Worm (Caenorhabditis elegans) whole organism, young adult: ENCODE data around the gene let-767.

ENCODE experiments used
- B0261.1 ChIP-seq: sonication (generic microtip); optimal IDR thresholded peaks from 2 replicates; lab custom pipeline; 2016; ENCODE audit warnings: mild to moderate bottlenecking, missing genetic modification characterization, moderate library complexity, missing compliant biosample characterization
- B0336.3 ChIP-seq: fragments of 200-800 bp; sonication (Bioruptor generic); IDR thresholded peaks from 2 replicates; pipeline ENCODE4 v1.3.6; 2022; ENCODE audit warnings: missing genetic modification characterization, missing compliant biosample characterization
- F33H1.4 ChIP-seq: fragments of 200-800 bp; sonication (Bioruptor generic); IDR thresholded peaks from 2 replicates; pipeline ENCODE4 v1.3.6; 2022; ENCODE audit warnings: missing genetic modification reagents, missing genetic modification characterization, missing compliant biosample characterization
- F37B4.10 ChIP-seq: fragments of 200-800 bp; sonication (Bioruptor generic); IDR thresholded peaks from 2 replicates; pipeline ENCODE4 v1.3.6; 2022; ENCODE audit warnings: missing genetic modification characterization, missing compliant biosample characterization
- F39B2.1 ChIP-seq: fragments of 200-800 bp; sonication (Bioruptor generic); IDR thresholded peaks from 2 replicates; pipeline ENCODE4 v1.3.6; 2022; ENCODE audit warnings: missing genetic modification reagents, missing genetic modification characterization, missing compliant biosample characterization
- F55B11.4 ChIP-seq: sonication (generic microtip); optimal IDR thresholded peaks from 2 replicates; lab custom pipeline; 2016; ENCODE audit warnings: missing compliant biosample characterization, missing genetic modification characterization, borderline replicate concordance; ENCODE audit not compliant: insufficient read depth
- K12H6.12 ChIP-seq: fragments of 200-800 bp; sonication (Bioruptor generic); optimal IDR thresholded peaks from 2 replicates; lab custom pipeline; 2018; ENCODE audit warnings: mild to moderate bottlenecking, missing genetic modification characterization, missing compliant biosample characterization
- T26A5.8 ChIP-seq: sonication (generic microtip); optimal IDR thresholded peaks from 2 replicates; lab custom pipeline; 2016; ENCODE audit warnings: missing genetic modification characterization, missing compliant biosample characterization
- Y53F4B.3 ChIP-seq: fragments of 200-800 bp; sonication (Bioruptor generic); IDR thresholded peaks from 2 replicates; pipeline ENCODE4 v1.3.6; 2022; ENCODE audit warnings: missing genetic modification reagents, missing genetic modification characterization, missing compliant biosample characterization
- Y56A3A.18 ChIP-seq: fragments of 200-800 bp; sonication (Bioruptor generic); IDR thresholded peaks from 2 replicates; pipeline ENCODE4 v1.3.6; 2022; ENCODE audit warnings: missing genetic modification reagents, missing genetic modification characterization, missing compliant biosample characterization
- Y95B8A.8 ChIP-seq: fragments of 200-800 bp; sonication (Bioruptor generic); IDR thresholded peaks from 2 replicates; pipeline ENCODE4 v1.3.6; 2022; ENCODE audit warnings: missing genetic modification reagents, missing genetic modification characterization, missing compliant biosample characterization
- ZK185.1 ChIP-seq: sonication (generic microtip); optimal IDR thresholded peaks from 2 replicates; lab custom pipeline; 2016; ENCODE audit warnings: mild to moderate bottlenecking, missing genetic modification characterization, missing compliant biosample characterization; ENCODE audit not compliant: poor library complexity, severe bottlenecking
- aptf-2 ChIP-seq: fragments of 200-800 bp; sonication (Bioruptor generic); conservative IDR thresholded peaks from 2 replicates; pipeline ENCODE4 v1.3.6; 2022; ENCODE audit warnings: missing genetic modification reagents, missing genetic modification characterization, missing compliant biosample characterization
- atf-7 ChIP-seq: sonication (generic microtip); optimal IDR thresholded peaks from 2 replicates; lab custom pipeline; 2017; ENCODE audit warnings: mild to moderate bottlenecking, missing genetic modification characterization, missing compliant biosample characterization
- athp-1 ChIP-seq: sonication (generic microtip); optimal IDR thresholded peaks from 2 replicates; lab custom pipeline; 2017; ENCODE audit warnings: mild to moderate bottlenecking, missing genetic modification characterization, missing compliant biosample characterization
- attf-6 ChIP-seq: fragments of 200-800 bp; sonication (Bioruptor generic); IDR thresholded peaks from 2 replicates; pipeline ENCODE4 v1.3.6; 2022; ENCODE audit warnings: missing genetic modification reagents, missing genetic modification characterization, missing compliant biosample characterization
- ceh-100 ChIP-seq: fragments of 200-800 bp; sonication (Bioruptor generic); IDR thresholded peaks from 2 replicates; pipeline ENCODE4 v1.3.6; 2022; ENCODE audit warnings: missing genetic modification reagents, missing genetic modification characterization, missing compliant biosample characterization
- ceh-40 ChIP-seq: fragments of 200-800 bp; sonication (Bioruptor generic); IDR thresholded peaks from 2 replicates; pipeline ENCODE4 v1.3.6; 2022; ENCODE audit warnings: missing genetic modification characterization, missing compliant biosample characterization
- ceh-79 ChIP-seq: sonication (generic microtip); optimal IDR thresholded peaks from 2 replicates; lab custom pipeline; 2017; ENCODE audit warnings: mild to moderate bottlenecking, missing genetic modification characterization, missing compliant biosample characterization
- dpff-1 ChIP-seq: sonication (generic microtip); optimal IDR thresholded peaks from 2 replicates; lab custom pipeline; 2017; ENCODE audit warnings: mild to moderate bottlenecking, missing genetic modification characterization, missing compliant biosample characterization
- dpl-1 ChIP-seq: fragments of 150-350 bp; optimal IDR thresholded peaks from 2 replicates; lab custom pipeline; 2014; ENCODE audit warnings: missing biosample characterization, missing genetic modification reagents, missing genetic modification characterization
- efl-1 ChIP-seq: fragments of 150-350 bp; optimal IDR thresholded peaks from 2 replicates; lab custom pipeline; 2014; ENCODE audit warnings: missing biosample characterization, missing genetic modification reagents, missing genetic modification characterization
- egl-18 ChIP-seq: fragments of 200-800 bp; sonication (Bioruptor generic); IDR thresholded peaks from 2 replicates; pipeline ENCODE4 v1.3.6; 2022; ENCODE audit warnings: missing genetic modification reagents, missing genetic modification characterization, missing compliant biosample characterization
- ets-4 ChIP-seq: fragments of 200-800 bp; sonication (Bioruptor generic); optimal IDR thresholded peaks from 2 replicates; lab custom pipeline; 2018; ENCODE audit warnings: mild to moderate bottlenecking, missing genetic modification characterization, missing compliant biosample characterization
- him-1 ChIP-seq: sonication (generic microtip); optimal IDR thresholded peaks from 2 replicates; lab custom pipeline; 2016; ENCODE audit warnings: missing genotype, missing genetic modification reagents, missing genetic modification characterization, missing compliant biosample characterization
- hrde-1 ChIP-seq: sonication (generic microtip); optimal IDR thresholded peaks from 2 replicates; lab custom pipeline; 2016; ENCODE audit warnings: missing genetic modification characterization, mild to moderate bottlenecking, missing compliant biosample characterization, moderate library complexity, missing genotype, missing genetic modification reagents, borderline replicate concordance
- lag-1 ChIP-seq: fragments of 200-800 bp; sonication (Bioruptor generic); IDR thresholded peaks from 2 replicates; pipeline ENCODE4 v1.3.6; 2022; ENCODE audit warnings: missing genetic modification reagents, missing genetic modification characterization, missing compliant biosample characterization
- let-607 ChIP-seq, 2 experiments: fragments of 200-800 bp in 1 of 2; sonication (Bioruptor generic) in 1 of 2; sonication (generic microtip) in 1 of 2; optimal IDR thresholded peaks; 2 replicates each; lab custom pipeline; 2016 to 2018; ENCODE audit warnings: mild to moderate bottlenecking in 2 of 2, missing compliant biosample characterization in 2 of 2, missing genetic modification characterization in 2 of 2, moderate library complexity in 2 of 2, missing genotype in 1 of 2
- lin-26 ChIP-seq: fragments of 200-800 bp; sonication (Bioruptor generic); IDR thresholded peaks from 2 replicates; pipeline ENCODE4 v1.3.6; 2022; ENCODE audit warnings: missing genetic modification reagents, missing genetic modification characterization, missing compliant biosample characterization
- lir-1 ChIP-seq: fragments of 200-800 bp; sonication (Bioruptor generic); conservative IDR thresholded peaks from 2 replicates; pipeline ENCODE4 v1.3.6; 2022; ENCODE audit warnings: missing genetic modification reagents, missing genetic modification characterization, missing compliant biosample characterization
- madf-6 ChIP-seq: fragments of 200-800 bp; sonication (Bioruptor generic); IDR thresholded peaks from 2 replicates; pipeline ENCODE4 v1.3.6; 2022; ENCODE audit warnings: missing genetic modification reagents, missing genetic modification characterization, missing compliant biosample characterization
- mcd-1 ChIP-seq: fragments of 200-800 bp; sonication (Bioruptor generic); IDR thresholded peaks from 2 replicates; pipeline ENCODE4 v1.3.6; 2022; ENCODE audit warnings: missing genetic modification reagents, missing genetic modification characterization, missing compliant biosample characterization
- mel-28 ChIP-seq: sonication (generic microtip); optimal IDR thresholded peaks from 2 replicates; lab custom pipeline; 2016; ENCODE audit warnings: borderline replicate concordance, mild to moderate bottlenecking, missing genetic modification characterization, missing compliant biosample characterization
- mes-4 ChIP-seq: sonication (generic microtip); optimal IDR thresholded peaks from 2 replicates; lab custom pipeline; 2016; ENCODE audit warnings: missing genotype, missing genetic modification characterization, missing compliant biosample characterization
- mxl-1 ChIP-seq: sonication (generic microtip); optimal IDR thresholded peaks from 2 replicates; lab custom pipeline; 2016; ENCODE audit warnings: missing genetic modification characterization, missing compliant biosample characterization
- nfyb-1 ChIP-seq: fragments of 200-800 bp; sonication (Bioruptor generic); IDR thresholded peaks from 2 replicates; pipeline ENCODE4 v1.3.6; 2022; ENCODE audit warnings: missing genetic modification reagents, missing genetic modification characterization, missing compliant biosample characterization
- nhr-120 ChIP-seq: fragments of 200-800 bp; sonication (Bioruptor generic); IDR thresholded peaks from 2 replicates; pipeline ENCODE4 v1.3.6; 2022; ENCODE audit warnings: missing genetic modification characterization, missing compliant biosample characterization
- nhr-90 ChIP-seq: sonication (generic microtip); optimal IDR thresholded peaks from 2 replicates; lab custom pipeline; 2016; ENCODE audit warnings: missing genotype, mild to moderate bottlenecking, missing genetic modification characterization, missing compliant biosample characterization
- pha-4 ChIP-seq: fragments of 150-350 bp; sonication (generic microtip); optimal IDR thresholded peaks from 2 replicates; lab custom pipeline; 2014; ENCODE audit warnings: missing biosample characterization, missing genetic modification reagents, missing genetic modification characterization
- rec-8 ChIP-seq, 2 experiments: sonication (generic microtip); optimal IDR thresholded peaks; 2 replicates each; lab custom pipeline; 2016; ENCODE audit warnings: mild to moderate bottlenecking in 2 of 2, missing genetic modification characterization in 2 of 2, missing genetic modification reagents in 2 of 2, missing genotype in 2 of 2, missing biosample characterization in 1 of 2, missing compliant biosample characterization in 1 of 2, moderate library complexity in 1 of 2
- sdz-38 ChIP-seq: sonication (generic microtip); optimal IDR thresholded peaks from 2 replicates; lab custom pipeline; 2016; ENCODE audit warnings: missing genotype, missing genetic modification characterization, missing compliant biosample characterization
- sea-2 ChIP-seq: fragments of 200-800 bp; sonication (Bioruptor generic); IDR thresholded peaks from 2 replicates; pipeline ENCODE4 v1.3.6; 2022; ENCODE audit warnings: missing genetic modification characterization, missing compliant biosample characterization
- snpc-1.1 ChIP-seq: sonication (generic microtip); optimal IDR thresholded peaks from 2 replicates; lab custom pipeline; 2017; ENCODE audit warnings: missing genetic modification characterization, mild to moderate bottlenecking, missing compliant biosample characterization, antibody characterized with exemption, moderate library complexity, missing genotype, missing genetic modification reagents; ENCODE audit not compliant: insufficient read depth
- snpc-3.4 ChIP-seq: sonication (generic microtip); optimal IDR thresholded peaks from 2 replicates; lab custom pipeline; 2017; ENCODE audit warnings: missing genetic modification characterization, mild to moderate bottlenecking, missing compliant biosample characterization, antibody characterized with exemption, moderate library complexity, missing genotype, missing genetic modification reagents
- unc-130 ChIP-seq: sonication (generic microtip); optimal IDR thresholded peaks from 2 replicates; lab custom pipeline; 2016; ENCODE audit warnings: missing genetic modification reagents, missing genetic modification characterization, missing compliant biosample characterization
- xnd-1 ChIP-seq: sonication (generic microtip); optimal IDR thresholded peaks from 2 replicates; lab custom pipeline; 2016; ENCODE audit warnings: missing genotype, missing genetic modification reagents, missing genetic modification characterization, missing compliant biosample characterization
- ztf-18 ChIP-seq: sonication (generic microtip); optimal IDR thresholded peaks from 2 replicates; lab custom pipeline; 2016; ENCODE audit warnings: missing genotype, mild to moderate bottlenecking, missing genetic modification characterization, missing compliant biosample characterization

let-767 gene

DNA sequence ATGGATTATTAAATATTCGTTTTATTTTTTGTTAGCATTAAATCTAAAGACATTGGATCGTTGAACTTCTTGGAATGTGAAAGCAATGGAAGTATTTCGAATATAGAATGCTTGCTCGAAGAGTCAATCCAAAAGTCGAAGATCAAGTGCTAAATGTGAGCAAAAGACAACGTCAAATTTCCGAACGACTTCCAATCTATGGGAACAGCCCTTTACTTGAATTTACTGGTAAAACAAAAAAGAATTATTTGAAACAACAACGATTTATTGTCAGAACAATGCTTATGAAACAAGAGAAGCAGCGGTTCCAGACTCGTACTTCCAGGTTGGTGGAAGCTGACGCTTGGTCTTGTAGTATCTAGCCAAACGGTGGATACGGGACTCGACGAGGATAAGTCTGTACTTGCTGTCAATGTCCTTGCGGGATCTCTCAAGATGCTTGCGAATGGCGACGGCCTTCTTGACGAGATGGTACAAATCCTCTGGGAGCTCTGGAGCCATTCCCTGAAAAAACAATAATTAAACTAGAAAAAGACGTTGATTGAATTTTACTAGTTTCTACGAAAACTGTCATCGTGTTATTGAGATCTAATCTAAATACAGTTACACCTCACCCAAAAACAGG, 34.2 kb upstream of the let-767 start (continued):
- TF ChIP-seq aptf-2 (GFP tag; lab: Robert Waterston, UW) (no peak), nhr-90 (peak; percentile 46), him-1 (tag; lab: Kevin White, UChicago) (peak; percentile 99), ZK185.1 (tag; lab: Kevin White, UChicago) (peak; percentile 53), nhr-120 (GFP tag; lab: Robert Waterston, UW) (0 out of 2 replicates have a peak, but pooled peaks have one; percentile 51), athp-1 (tag; lab: Kevin White, UChicago) (peak; percentile 76), ceh-79 (tag; lab: Kevin White, UChicago) (peak; percentile 36), ztf-18 (peak; percentile 35), Y95B8A.8 (peak; percentile 56; the same call in 1 of the 2 replicates), F33H1.4 (GFP tag; lab: Robert Waterston, UW) (peak; percentile 38), mel-28 (tag; lab: Kevin White, UChicago) (no peak), atf-7 (peak; percentile 37), nfyb-1 (GFP tag; lab: Robert Waterston, UW) (peak; percentile 86), snpc-1.1 (tag; lab: Kevin White, UChicago) (peak; percentile 67), ets-4 (GFP tag; lab: Kevin White, UChicago) (no peak), ceh-100 (GFP tag; lab: Robert Waterston, UW) (peak; percentile 36; the same call in 1 of the 2 replicates), sea-2 (no peak), F55B11.4 (tag; lab: Kevin White, UChicago) (no peak), F37B4.10 (0 out of 2 replicates have a peak, but pooled peaks have one; percentile 33), lin-26 (peak; percentile 80), B0261.1 (tag; lab: Kevin White, UChicago) (peak; percentile 5), dpff-1 (tag; lab: Kevin White, UChicago) (no peak), madf-6 (GFP tag; lab: Robert Waterston, UW) (peak; percentile 77), snpc-3.4 (tag; lab: Kevin White, UChicago) (peak; percentile 87), lag-1 (GFP tag; lab: Robert Waterston, UW) (no peak), mes-4 (tag; lab: Kevin White, UChicago) (peak; percentile 14), hrde-1 (tag; lab: Kevin White, UChicago) (peak; percentile 98), Y56A3A.18 (GFP tag; lab: Robert Waterston, UW) (peak; percentile 91), dpl-1 (GFP tag; lab: Kevin White, UChicago) (no peak), xnd-1 (peak; percentile 29), T26A5.8 (tag; lab: Kevin White, UChicago) (peak; percentile 57), egl-18 (no peak), mxl-1 (tag; lab: Kevin White, UChicago) (peak; percentile 38), ceh-40 (GFP tag; lab: Robert Waterston, UW) (peak; percentile 34; the same call in 1 of the 2 replicates), pha-4 (tag; lab: Kevin White, UChicago) (no peak), unc-130 (peak; percentile 82), B0336.3 (GFP tag; lab: Robert Waterston, UW) (peak; percentile 98), lir-1 (GFP tag; lab: Robert Waterston, UW) (no peak), let-607 (tag; optimal IDR thresholded peaks at IDR 0.05; lab: Kevin White, UChicago) (peak in 1 of 2 experiments; percentile 39), K12H6.12 (no peak), mcd-1 (GFP tag; lab: Robert Waterston, UW) (peak; percentile 45), attf-6 (GFP tag; lab: Robert Waterston, UW) (peak; percentile 81), Y53F4B.3 (GFP tag; lab: Robert Waterston, UW) (no peak), F39B2.1 (peak; percentile 3; the same call in 1 of the 2 replicates), rec-8 (tag; optimal IDR thresholded peaks at IDR 0.05; lab: Kevin White, UChicago) (peak in 1 of 2 experiments; percentile 47), sdz-38 (tag; lab: Kevin White, UChicago) (no peak), efl-1 (GFP tag; lab: Kevin White, UChicago) (peak; percentile 28)
